Worm (Caenorhabditis elegans): Measurements from ENCODE around the gene egl-26.

ce11 chrII:76662-77061 is 7.2 kb downstream of the egl-26 start:
- TF ChIP-seq ham-2 (GFP tag; optimal IDR thresholded peaks at IDR 0.05) (no peak), mep-1 (tag; optimal IDR thresholded peaks at IDR 0.05) (no peak), nhr-76 (tag; optimal IDR thresholded peaks at IDR 0.05) (no peak), lin-32 (GFP tag; optimal IDR thresholded peaks at IDR 0.05) (no peak), ceh-43 (GFP tag; optimal IDR thresholded peaks at IDR 0.05) (no peak), nhr-2 (tag; optimal IDR thresholded peaks at IDR 0.05) (no peak), snpc-4 (tag; optimal IDR thresholded peaks at IDR 0.05) (no peak), elt-3 (tag; optimal IDR thresholded peaks at IDR 0.05) (no peak)
